Worm (Caenorhabditis elegans): ENCODE data around the gene zmp-1.
A peak's percentile ranks its signal among the peaks of the same experiment; 100 is the strongest.

Gene zmp-1

ce11 chrIII:5949817-5950216 is 17.1 kb upstream of the zmp-1 start:
- TF ChIP-seq snpc-1.3 (tag; optimal IDR thresholded peaks at IDR 0.05; ENCODE audit: insufficient read depth) (no peak), ama-1 (optimal IDR thresholded peaks at IDR 0.05) (peak; percentile 60), ama-1 (GFP tag; optimal IDR thresholded peaks at IDR 0.05) (no peak), mes-4 (tag; optimal IDR thresholded peaks at IDR 0.05) (no peak), lin-40 (tag; optimal IDR thresholded peaks at IDR 0.05) (no peak), F22D6.2 (tag; optimal IDR thresholded peaks at IDR 0.05) (no peak), cebp-1 (GFP tag; IDR thresholded peaks at IDR 0.05) (no peak), cebp-1 (tag; optimal IDR thresholded peaks at IDR 0.05) (peak; percentile 14), mcd-1 (GFP tag; IDR thresholded peaks at IDR 0.05) (0 out of 2 replicates have a peak, but pooled peaks have one; percentile 9), ztf-28 (GFP tag; IDR thresholded peaks at IDR 0.05) (no peak), tlf-1 (GFP tag; optimal IDR thresholded peaks at IDR 0.05) (no peak), nhr-179 (tag; optimal IDR thresholded peaks at IDR 0.05) (no peak), K12H6.12 (tag; optimal IDR thresholded peaks at IDR 0.05) (peak; percentile 48), aptf-3 (GFP tag; IDR thresholded peaks at IDR 0.05) (no peak), aptf-2 (GFP tag; conservative IDR thresholded peaks at IDR 0.05) (no peak), somi-1 (GFP tag; optimal IDR thresholded peaks at IDR 0.05) (peak; percentile 27), hrde-1 (tag; optimal IDR thresholded peaks at IDR 0.05; ENCODE audit: borderline replicate concordance) (no peak), F10E7.11 (tag; optimal IDR thresholded peaks at IDR 0.05) (no peak), lin-35 (GFP tag; optimal IDR thresholded peaks at IDR 0.05) (peak in 1 of 3 experiments; percentile 8), nfya-2 (GFP tag; IDR thresholded peaks at IDR 0.05) (no peak), chd-7 (tag; optimal IDR thresholded peaks at IDR 0.05) (no peak), ceh-91 (GFP tag; IDR thresholded peaks at IDR 0.05) (no peak), B0019.2 (GFP tag; conservative IDR thresholded peaks at IDR 0.05) (no peak), B0261.1 (tag; optimal IDR thresholded peaks at IDR 0.05) (no peak), K11D2.4 (GFP tag; IDR thresholded peaks at IDR 0.05) (peak; percentile 44; the same call in 1 of the 2 replicates), zfh-2 (GFP tag; conservative IDR thresholded peaks at IDR 0.05) (peak; percentile 65), ztf-3 (GFP tag; optimal IDR thresholded peaks at IDR 0.05) (peak; percentile 17), ceh-100 (GFP tag; IDR thresholded peaks at IDR 0.05) (no peak), F37B4.10 (GFP tag; IDR thresholded peaks at IDR 0.05) (no peak), hmg-1.2 (GFP tag; IDR thresholded peaks at IDR 0.05) (peak; percentile 77), ceh-58 (GFP tag; IDR thresholded peaks at IDR 0.05) (no peak), ets-4 (GFP tag; optimal IDR thresholded peaks at IDR 0.05) (no peak), nfyb-1 (GFP tag; IDR thresholded peaks at IDR 0.05) (no peak; the same call in 1 of the 2 replicates), tbx-9 (tag; optimal IDR thresholded peaks at IDR 0.05; ENCODE audit: borderline replicate concordance) (no peak), efl-1 (GFP tag; optimal IDR thresholded peaks at IDR 0.05) (no peak)

- TF ChIP-seq ceh-79 (tag; optimal IDR thresholded peaks at IDR 0.05) = no peak
Observed at ce11 chrIII:5948986-5949385, 16.2 kb upstream of the zmp-1 start.

- TF ChIP-seq cebp-1 (GFP tag; IDR thresholded peaks at IDR 0.05) = no peak
- TF ChIP-seq cebp-1 (tag; optimal IDR thresholded peaks at IDR 0.05) = peak; percentile 18
- TF ChIP-seq F23B12.7 (tag; optimal IDR thresholded peaks at IDR 0.05; ENCODE audit: insufficient read depth) = peak; percentile 34
- TF ChIP-seq ceh-79 (tag; optimal IDR thresholded peaks at IDR 0.05) = no peak
- TF ChIP-seq Y53G8AR.9 (GFP tag; conservative IDR thresholded peaks at IDR 0.05) = 0 out of 2 replicates have a peak, but pooled peaks have one; percentile 23
- TF ChIP-seq F33H1.4 (GFP tag; IDR thresholded peaks at IDR 0.05) = no peak
- 0 out of 2 replicates have a peak, but pooled peaks have one; percentile 14 for TF ChIP-seq mcd-1 (GFP tag; IDR thresholded peaks at IDR 0.05)
Observed at ce11 chrIII:5948162-5948933, 15.6 kb upstream of the zmp-1 start, which contains the start of the genes F25B5.6 and F25B5.3. F25B5.6 (minus strand) TSS chrIII:5948733. F25B5.3 (plus strand) TSS chrIII:5948883.

Measured in whole organism, young adult.